Fruit fly (Drosophila melanogaster) S2 (cell line): ENCODE measurements around the gene CG17292.

Source experiments
- CG8478 ChIP-seq: fragments of >200 bp; optimal IDR thresholded peaks from 2 replicates; lab custom pipeline; 2018
- CTCF ChIP-seq, 2 experiments: fragments of >200 bp; optimal IDR thresholded peaks; 2 replicates each; lab custom pipeline; 2018

Gene CG17292

DNA sequence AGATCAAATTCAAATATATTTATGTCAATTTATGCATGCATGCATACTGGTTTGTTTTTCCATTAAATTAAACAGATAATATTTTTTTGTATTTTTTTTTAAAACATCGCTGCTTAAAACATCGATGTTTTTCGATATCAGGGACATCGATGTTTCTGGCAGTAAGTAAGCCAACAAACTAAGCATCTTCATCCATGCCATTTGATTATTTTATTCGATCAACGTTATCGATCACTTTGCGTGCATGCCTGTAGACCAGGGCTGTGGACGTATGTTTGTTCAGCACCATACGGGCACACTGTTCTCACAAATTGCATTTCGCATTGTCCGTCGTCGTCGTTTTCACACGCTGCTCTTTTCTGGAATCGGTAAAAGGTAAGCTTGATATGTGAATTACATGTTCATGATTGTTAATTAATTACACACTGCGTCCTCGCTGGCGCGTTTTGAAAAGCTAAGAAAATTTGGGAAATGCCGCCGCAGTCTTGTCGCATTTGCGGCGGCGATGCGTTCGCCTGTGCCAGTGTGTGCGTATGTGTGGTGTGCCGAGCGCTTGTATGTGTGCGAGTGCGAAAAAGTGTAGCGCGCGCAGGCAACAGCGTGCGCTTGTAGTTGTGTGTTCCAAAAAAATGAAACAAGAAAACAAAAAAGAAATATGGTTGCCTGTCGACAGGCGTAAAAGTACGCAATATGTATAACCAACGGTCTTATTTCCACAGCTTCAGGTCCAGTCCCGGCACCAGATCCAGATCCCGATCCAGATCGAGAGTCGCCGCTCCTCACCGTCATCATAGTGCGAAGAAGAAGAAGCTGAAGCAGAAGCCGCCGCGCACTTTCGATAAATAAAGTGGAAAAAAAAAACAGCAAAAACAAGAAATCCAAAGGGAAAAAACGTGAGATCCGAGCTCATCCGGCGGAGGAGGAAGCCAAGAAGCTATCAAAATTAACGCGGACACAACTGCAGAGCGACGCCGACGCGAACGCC, 33.3 kb downstream of the CG17292 start, which contains the start of gene emb:
Gene emb (plus strand): TSS at position 288 of the 985 bp plus-strand sequence.
- peak; percentile 8 to 46 for TF ChIP-seq CTCF (optimal IDR thresholded peaks at IDR 0.05; lab: Kevin White, UChicago)
- TF ChIP-seq CG8478 (lab: Kevin White, UChicago) = no peak

- no peak for TF ChIP-seq CG8478 (lab: Kevin White, UChicago)
- no peak for TF ChIP-seq CTCF (optimal IDR thresholded peaks at IDR 0.05; lab: Kevin White, UChicago)
Observed at dm6 chr2L:8411530-8411929, 41.3 kb downstream of the CG17292 start, which contains the start of gene Naglu. Naglu (minus strand) TSS chr2L:8411868.

dm6 chr2L:8414887-8415883, 44.9 kb downstream of the CG17292 start, which contains the start of the genes CG13398 and Akap200:
CG13398 (minus strand) TSS chr2L:8415256.
Akap200 (plus strand) TSS chr2L:8415690.
- no peak for TF ChIP-seq CG8478 (lab: Kevin White, UChicago)
- no peak for TF ChIP-seq CTCF (optimal IDR thresholded peaks at IDR 0.05; lab: Kevin White, UChicago)

DNA sequence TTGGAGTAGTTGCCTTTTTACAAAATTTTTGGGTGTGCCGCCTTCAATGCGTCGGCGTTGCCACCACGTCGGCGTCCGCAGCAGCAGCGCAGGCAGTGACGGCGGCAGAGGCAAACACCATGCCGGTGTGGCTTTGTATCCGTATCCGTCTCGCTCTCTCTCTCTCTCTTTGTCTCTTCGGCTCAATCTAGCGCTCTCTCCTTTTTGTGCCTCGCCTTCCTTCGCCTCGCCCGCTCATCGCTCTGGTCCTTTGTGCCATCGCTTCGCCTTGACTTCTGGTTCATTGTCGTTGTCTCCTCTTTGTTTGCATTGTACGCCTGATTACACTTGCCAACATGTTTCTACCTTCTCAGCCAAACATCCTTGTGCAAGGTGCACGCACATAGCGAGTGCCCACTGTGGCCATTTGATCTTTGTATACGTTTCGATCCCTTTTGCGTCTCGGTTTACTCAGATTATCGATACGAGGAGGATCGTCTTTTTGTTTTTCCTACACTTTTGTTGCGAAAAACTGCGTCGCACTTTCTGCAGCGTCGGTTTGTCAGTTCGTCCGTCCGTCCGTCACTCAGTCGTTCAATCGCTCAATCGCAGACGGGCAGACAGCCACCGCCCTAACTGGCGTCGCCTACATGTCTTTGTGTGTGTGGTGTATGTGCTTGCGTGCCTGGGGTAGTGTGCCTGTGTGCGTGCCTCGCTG, 46.2 kb downstream of the CG17292 start:
- TF ChIP-seq CG8478 (lab: Kevin White, UChicago) (no peak), CTCF (optimal IDR thresholded peaks at IDR 0.05; lab: Kevin White, UChicago) (no peak)

- no peak for TF ChIP-seq CG8478 (lab: Kevin White, UChicago)
- TF ChIP-seq CTCF (optimal IDR thresholded peaks at IDR 0.05; lab: Kevin White, UChicago) = no peak
Observed at dm6 chr2L:8417562-8417961, 47.3 kb downstream of the CG17292 start.

DNA sequence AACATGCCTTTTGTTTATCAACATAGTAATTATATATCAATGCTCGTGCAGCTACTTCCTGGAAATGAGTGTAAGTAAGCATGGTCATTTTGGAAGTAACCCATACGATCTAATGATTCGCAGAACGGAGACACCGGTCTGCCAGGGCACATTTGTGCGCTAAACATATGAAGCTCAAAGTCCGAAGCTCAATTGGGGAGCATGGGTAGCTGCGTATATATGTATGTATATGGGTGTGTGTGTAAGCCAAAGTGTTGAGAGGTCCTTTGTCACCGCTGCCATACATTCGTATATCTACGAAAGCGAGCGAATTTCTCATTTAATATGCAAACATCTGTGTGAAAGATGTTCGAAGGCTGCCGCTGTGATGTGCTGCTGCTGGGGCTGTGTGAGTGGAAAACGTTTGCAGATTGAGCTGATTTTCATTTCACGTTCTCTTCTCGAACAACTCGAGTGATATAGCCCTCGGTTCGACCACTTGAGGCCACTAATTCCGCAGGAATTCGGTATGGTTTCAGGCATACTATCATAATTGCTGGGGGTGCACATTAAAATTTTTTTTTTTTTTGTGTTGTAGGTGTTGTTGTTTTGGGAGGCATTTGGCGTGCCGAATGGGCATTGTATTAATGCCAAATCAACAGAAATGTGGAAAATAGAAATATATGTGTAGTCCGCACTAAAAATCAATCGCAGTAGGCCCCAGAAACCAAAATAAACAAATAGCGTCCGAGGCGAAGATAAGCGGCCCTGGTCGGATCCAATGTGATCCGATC, 48.0 kb downstream of the CG17292 start:
- TF ChIP-seq CG8478 (lab: Kevin White, UChicago) (peak; percentile 23), CTCF (optimal IDR thresholded peaks at IDR 0.05; lab: Kevin White, UChicago) (no peak)

DNA sequence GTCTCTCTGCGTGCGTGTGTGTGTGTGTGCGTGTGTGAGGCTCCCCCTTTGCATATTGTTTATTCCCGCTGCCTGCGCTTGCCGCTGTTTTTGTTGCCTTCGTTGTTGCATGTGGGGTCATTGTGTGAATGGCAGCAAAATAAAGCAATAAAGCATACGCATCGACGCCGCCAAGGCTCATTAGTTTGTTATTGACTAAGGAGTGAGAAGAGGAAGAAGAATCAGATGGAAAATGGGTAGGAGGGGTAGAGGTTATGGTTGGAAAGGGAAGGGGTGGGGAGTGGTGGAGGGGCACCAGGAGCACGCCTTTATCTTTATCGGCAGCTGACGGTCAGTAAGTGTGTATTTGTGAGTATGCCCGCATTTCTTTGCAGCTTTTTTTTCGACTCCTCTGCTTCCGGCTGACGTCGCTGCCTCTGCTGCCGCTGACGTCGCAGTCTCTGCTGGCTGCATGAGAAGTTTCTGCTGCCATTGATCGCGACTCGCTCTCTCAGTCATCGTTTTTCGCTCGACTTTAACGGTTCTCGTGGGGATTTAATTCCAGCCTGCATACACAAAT, 49.2 kb downstream of the CG17292 start:
- TF ChIP-seq CG8478 (lab: Kevin White, UChicago) (no peak), CTCF (optimal IDR thresholded peaks at IDR 0.05; lab: Kevin White, UChicago) (no peak)

DNA sequence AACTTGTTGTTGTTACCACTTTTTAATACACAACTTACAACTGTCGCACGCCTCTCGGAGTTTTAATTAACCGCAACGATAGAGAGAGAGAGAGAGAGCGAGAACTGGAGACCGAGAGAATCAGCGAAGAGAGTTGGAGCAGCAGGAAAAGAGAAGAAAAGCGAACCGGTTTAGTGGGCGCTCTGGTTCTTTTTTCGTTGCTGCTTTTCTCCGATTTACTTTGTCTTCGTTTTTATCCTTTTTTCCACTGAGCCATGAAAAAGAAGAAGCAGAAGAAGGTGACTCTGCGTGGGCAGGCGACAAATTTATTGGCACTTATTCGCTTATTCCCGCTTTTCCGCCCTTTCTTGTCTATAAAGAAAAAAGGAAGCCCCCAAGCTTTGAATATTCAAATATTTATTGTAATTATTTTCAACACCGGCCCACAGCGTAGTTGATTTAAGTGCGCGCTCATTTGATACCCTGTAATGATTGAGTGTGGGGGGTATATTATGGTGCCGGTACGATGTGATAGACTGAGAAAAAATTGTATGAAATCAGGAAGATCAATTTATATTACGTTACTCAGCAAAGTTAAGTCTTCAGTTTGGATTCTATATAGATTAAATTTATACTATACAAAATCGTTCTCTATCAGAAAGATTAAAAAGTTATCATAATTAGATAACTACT, 50.1 kb downstream of the CG17292 start:
- TF ChIP-seq CTCF (optimal IDR thresholded peaks at IDR 0.05; lab: Kevin White, UChicago) (no peak), CG8478 (lab: Kevin White, UChicago) (no peak)

- no peak for TF ChIP-seq CG8478 (lab: Kevin White, UChicago)
- no peak for TF ChIP-seq CTCF (optimal IDR thresholded peaks at IDR 0.05; lab: Kevin White, UChicago)
Observed at dm6 chr2L:8421717-8422116, 51.5 kb downstream of the CG17292 start.

- TF ChIP-seq CTCF (optimal IDR thresholded peaks at IDR 0.05; lab: Kevin White, UChicago) = no peak
- no peak for TF ChIP-seq CG8478 (lab: Kevin White, UChicago)
Observed at dm6 chr2L:8423047-8423446, 52.8 kb downstream of the CG17292 start.

DNA sequence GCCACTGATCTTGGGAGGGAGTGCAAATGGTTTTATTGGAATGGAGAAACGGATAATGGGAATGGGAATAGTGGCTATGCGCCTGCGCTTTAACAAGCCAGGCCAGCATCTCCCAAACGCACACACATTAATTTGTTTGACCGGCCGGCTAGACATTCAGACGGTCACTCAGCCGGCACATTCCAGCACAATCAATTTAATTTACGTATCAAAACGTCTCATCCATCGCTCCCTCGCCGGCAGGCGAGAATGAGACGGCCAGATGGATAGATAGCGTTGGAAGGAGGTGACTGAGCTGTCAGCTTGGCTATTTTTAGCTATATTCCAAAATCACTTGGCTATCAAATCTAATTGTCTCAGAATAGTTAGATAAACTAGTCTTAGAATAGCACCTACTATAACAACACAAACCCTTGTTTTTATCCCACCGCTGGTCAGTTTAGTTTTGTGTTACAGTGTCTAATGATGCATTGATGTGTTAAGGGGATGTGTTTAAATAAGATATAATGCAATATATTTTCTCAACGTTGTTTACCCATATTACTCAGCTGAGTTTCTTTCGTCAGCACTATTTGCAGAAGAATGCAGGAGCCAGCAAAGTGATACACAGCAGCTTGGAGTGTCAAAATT, 53.3 kb downstream of the CG17292 start:
- TF ChIP-seq CG8478 (lab: Kevin White, UChicago) (no peak), CTCF (optimal IDR thresholded peaks at IDR 0.05; lab: Kevin White, UChicago) (no peak)
